Fruit fly (Drosophila melanogaster) whole organism, embryonic: Measurements from ENCODE around the gene CG17732.

ENCODE experiments used
- Atf6 ChIP-seq: fragments of 200-800 bp; sonication (Bioruptor generic); IDR thresholded peaks from 2 replicates; pipeline ENCODE4 v1.3.6; 2022; ENCODE audit warnings: missing biosample characterization, missing genetic modification characterization
- CG10543 ChIP-seq: fragments of 200-800 bp; sonication (Bioruptor generic); optimal IDR thresholded peaks from 3 replicates; lab custom pipeline; 2017; ENCODE audit warnings: missing biosample characterization, mild to moderate bottlenecking, missing genetic modification characterization, moderate library complexity
- CG12071 ChIP-seq: fragments of 200-800 bp; sonication (Bioruptor generic); optimal IDR thresholded peaks from 3 replicates; lab custom pipeline; 2018; ENCODE audit warnings: missing biosample characterization, mild to moderate bottlenecking, missing genetic modification characterization
- CG14014 ChIP-seq: fragments of 200-800 bp; sonication (Bioruptor generic); IDR thresholded peaks from 2 replicates; pipeline ENCODE4 v1.3.6; 2022; ENCODE audit warnings: missing biosample characterization, missing genetic modification characterization
- CG14441 ChIP-seq: fragments of 200-800 bp; sonication (Bioruptor generic); IDR thresholded peaks from 2 replicates; pipeline ENCODE4 v1.3.6; 2022; ENCODE audit warnings: missing biosample characterization, missing genetic modification characterization
- CG14965 ChIP-seq: fragments of 200-800 bp; sonication (Bioruptor generic); optimal IDR thresholded peaks from 2 replicates; lab custom pipeline; 2016; ENCODE audit warnings: missing biosample characterization, missing genetic modification characterization, borderline replicate concordance
- CG15269 ChIP-seq: fragments of 200-800 bp; sonication (Bioruptor generic); optimal IDR thresholded peaks from 2 replicates; lab custom pipeline; 2018; ENCODE audit warnings: missing biosample characterization, mild to moderate bottlenecking, missing genetic modification characterization, moderate library complexity
- CG1529 ChIP-seq: fragments of 200-800 bp; sonication (Bioruptor generic); optimal IDR thresholded peaks from 3 replicates; lab custom pipeline; 2018; ENCODE audit warnings: missing biosample characterization, missing genetic modification characterization
- CG18764 ChIP-seq: fragments of 200-800 bp; sonication (Bioruptor generic); optimal IDR thresholded peaks from 3 replicates; lab custom pipeline; 2016; ENCODE audit warnings: missing biosample characterization, missing genetic modification characterization
- CG2116 ChIP-seq: fragments of 200-800 bp; sonication (Bioruptor generic); optimal IDR thresholded peaks from 3 replicates; lab custom pipeline; 2018; ENCODE audit warnings: missing biosample characterization, mild to moderate bottlenecking, missing genetic modification characterization
- CG2199 ChIP-seq: fragments of 200-800 bp; sonication (Bioruptor generic); IDR thresholded peaks from 3 replicates; pipeline ENCODE4 v1.3.6; 2022; ENCODE audit warnings: missing biosample characterization, missing genetic modification characterization
- CG31441 ChIP-seq: fragments of 200-800 bp; sonication (Bioruptor generic); IDR thresholded peaks from 2 replicates; pipeline ENCODE4 v1.3.6; 2022; ENCODE audit warnings: missing biosample characterization, missing genetic modification characterization
- CG32532 ChIP-seq: fragments of 200-800 bp; sonication (Bioruptor generic); IDR thresholded peaks from 2 replicates; pipeline ENCODE4 v1.3.6; 2022; ENCODE audit warnings: missing biosample characterization, missing genetic modification characterization
- CG4424 ChIP-seq: fragments of 200-800 bp; sonication (Bioruptor generic); optimal IDR thresholded peaks from 3 replicates; lab custom pipeline; 2016; ENCODE audit warnings: missing biosample characterization, missing genetic modification characterization
- CG4854 ChIP-seq: fragments of 200-800 bp; sonication (Bioruptor generic); optimal IDR thresholded peaks from 2 replicates; lab custom pipeline; 2016; ENCODE audit warnings: missing biosample characterization, missing genetic modification characterization, inconsistent platforms
- CG6175 ChIP-seq: fragments of 200-800 bp; sonication (Bioruptor generic); IDR thresholded peaks from 3 replicates; pipeline ENCODE4 v1.3.6; 2022; ENCODE audit warnings: missing biosample characterization, missing genetic modification characterization
- CG6854 ChIP-seq: fragments of 200-800 bp; sonication (Bioruptor generic); optimal IDR thresholded peaks from 3 replicates; lab custom pipeline; 2017; ENCODE audit warnings: missing biosample characterization, mild to moderate bottlenecking, missing genetic modification characterization
- CG7556 ChIP-seq: fragments of 200-800 bp; sonication (Bioruptor generic); optimal IDR thresholded peaks from 2 replicates; lab custom pipeline; 2017; ENCODE audit warnings: missing biosample characterization, mild to moderate bottlenecking, missing genetic modification characterization
- CG7839 ChIP-seq: fragments of 200-800 bp; sonication (Bioruptor generic); optimal IDR thresholded peaks from 3 replicates; lab custom pipeline; 2018; ENCODE audit warnings: missing biosample characterization, mild to moderate bottlenecking, missing genetic modification characterization, moderate library complexity
- CG8359 ChIP-seq: fragments of 200-800 bp; sonication (Bioruptor generic); optimal IDR thresholded peaks from 2 replicates; lab custom pipeline; 2017; ENCODE audit warnings: missing biosample characterization, mild to moderate bottlenecking, missing genetic modification characterization, borderline replicate concordance
- CG9817 ChIP-seq: fragments of 200-800 bp; sonication (Bioruptor generic); optimal IDR thresholded peaks from 2 replicates; lab custom pipeline; 2018; ENCODE audit warnings: missing biosample characterization, mild to moderate bottlenecking, missing genetic modification characterization, moderate library complexity
- D19A ChIP-seq: fragments of 200-800 bp; optimal IDR thresholded peaks from 3 replicates; lab custom pipeline; 2019; ENCODE audit warnings: missing biosample characterization, mild to moderate bottlenecking, missing genetic modification characterization, moderate library complexity
- Drgx ChIP-seq: fragments of 200-800 bp; sonication (Bioruptor generic); IDR thresholded peaks from 2 replicates; pipeline ENCODE4 v1.3.6; 2022; ENCODE audit warnings: missing biosample characterization, missing genetic modification characterization
- GATAe ChIP-seq: fragments of 200-800 bp; sonication (Bioruptor generic); conservative IDR thresholded peaks from 2 replicates; pipeline ENCODE4 v1.3.6; 2022; ENCODE audit warnings: missing biosample characterization, missing genetic modification characterization
- Kr ChIP-seq: fragments of 200-800 bp; sonication (Bioruptor generic); optimal IDR thresholded peaks from 2 replicates; lab custom pipeline; 2017; ENCODE audit warnings: missing biosample characterization, mild to moderate bottlenecking, missing genetic modification characterization
- Oli ChIP-seq: fragments of 200-800 bp; sonication (Bioruptor generic); optimal IDR thresholded peaks from 2 replicates; lab custom pipeline; 2018; ENCODE audit warnings: missing biosample characterization, mild to moderate bottlenecking, missing genetic modification characterization, moderate library complexity
- Side ChIP-seq: fragments of 200-800 bp; sonication (Bioruptor generic); optimal IDR thresholded peaks from 2 replicates; lab custom pipeline; 2016; ENCODE audit warnings: missing biosample characterization, missing genetic modification characterization
- Xrp1 ChIP-seq: fragments of 200-800 bp; sonication (Bioruptor generic); IDR thresholded peaks from 2 replicates; pipeline ENCODE4 v1.3.6; 2022; ENCODE audit warnings: missing biosample characterization, missing genetic modification characterization
- caup ChIP-seq: fragments of 200-800 bp; sonication (Bioruptor generic); optimal IDR thresholded peaks from 3 replicates; lab custom pipeline; 2017; ENCODE audit warnings: missing biosample characterization, mild to moderate bottlenecking, missing genetic modification characterization, moderate library complexity; ENCODE audit not compliant: severe bottlenecking
- dysf ChIP-seq: fragments of 200-800 bp; sonication (Bioruptor generic); IDR thresholded peaks from 3 replicates; pipeline ENCODE4 v1.3.6; 2022; ENCODE audit warnings: missing biosample characterization, missing genetic modification characterization
- exex ChIP-seq: fragments of 200-800 bp; sonication (Bioruptor generic); optimal IDR thresholded peaks from 4 replicates; lab custom pipeline; 2018; ENCODE audit warnings: missing biosample characterization, mild to moderate bottlenecking, missing genetic modification characterization, moderate library complexity
- grau ChIP-seq: fragments of 200-800 bp; optimal IDR thresholded peaks from 3 replicates; lab custom pipeline; 2019; ENCODE audit warnings: missing biosample characterization, mild to moderate bottlenecking, missing genetic modification characterization, moderate library complexity
- her ChIP-seq: fragments of 200-800 bp; sonication (Bioruptor generic); optimal IDR thresholded peaks from 2 replicates; lab custom pipeline; 2016; ENCODE audit warnings: missing biosample characterization, missing genetic modification characterization
- hkb ChIP-seq, 2 experiments: fragments of 200-800 bp in 1 of 2; fragments of >200 bp in 1 of 2; sonication (Bioruptor generic) in 1 of 2; IDR thresholded peaks in 1 of 2; optimal IDR thresholded peaks in 1 of 2; 2 replicates each; pipeline versions ENCODE4 v1.3.6 to Lab custom; 2017 to 2022; ENCODE audit warnings: missing biosample characterization in 1 of 2, missing genetic modification characterization in 1 of 2
- mirr ChIP-seq: fragments of 200-800 bp; sonication (Bioruptor generic); optimal IDR thresholded peaks from 3 replicates; lab custom pipeline; 2018; ENCODE audit warnings: missing biosample characterization, mild to moderate bottlenecking, missing genetic modification characterization
- otp ChIP-seq: fragments of 200-800 bp; sonication (Bioruptor generic); IDR thresholded peaks from 3 replicates; pipeline ENCODE4, ENCODE4 v1.3.6; 2022; ENCODE audit warnings: missing biosample characterization, missing genetic modification characterization
- ranshi ChIP-seq: fragments of 200-800 bp; sonication (Bioruptor generic); IDR thresholded peaks from 2 replicates; pipeline ENCODE4 v1.3.6; 2022; ENCODE audit warnings: missing biosample characterization, missing genetic modification characterization
- schlank ChIP-seq: fragments of 200-800 bp; sonication (Bioruptor generic); optimal IDR thresholded peaks from 2 replicates; lab custom pipeline; 2018; ENCODE audit warnings: missing biosample characterization, mild to moderate bottlenecking, missing genetic modification characterization
- scrt ChIP-seq: fragments of 200-800 bp; sonication (Bioruptor generic); optimal IDR thresholded peaks from 2 replicates; lab custom pipeline; 2018; ENCODE audit warnings: missing biosample characterization, mild to moderate bottlenecking, missing genetic modification characterization, moderate library complexity
- sd ChIP-seq: fragments of 200-800 bp; sonication (Bioruptor generic); optimal IDR thresholded peaks from 3 replicates; lab custom pipeline; 2018; ENCODE audit warnings: missing biosample characterization, mild to moderate bottlenecking, missing genetic modification characterization, moderate library complexity
- slp2 ChIP-seq: fragments of 200-800 bp; sonication (Bioruptor generic); optimal IDR thresholded peaks from 2 replicates; lab custom pipeline; 2016; ENCODE audit warnings: missing biosample characterization, missing genetic modification characterization
- sna ChIP-seq: fragments of 200-800 bp; sonication (Bioruptor generic); IDR thresholded peaks from 2 replicates; pipeline ENCODE4 v1.3.6; 2022; ENCODE audit warnings: missing biosample characterization, missing genetic modification characterization; ENCODE audit not compliant: partially characterized antibody
- so ChIP-seq: fragments of 200-800 bp; sonication (Bioruptor generic); IDR thresholded peaks from 3 replicates; pipeline ENCODE4 v1.3.6; 2022; ENCODE audit warnings: missing biosample characterization, missing genetic modification characterization
- sob ChIP-seq: fragments of 200-800 bp; sonication (Bioruptor generic); IDR thresholded peaks from 2 replicates; pipeline ENCODE4 v1.3.6; 2022; ENCODE audit warnings: missing biosample characterization, missing genetic modification characterization
- sug ChIP-seq: fragments of 200-800 bp; optimal IDR thresholded peaks from 2 replicates; lab custom pipeline; 2019; ENCODE audit warnings: missing biosample characterization, mild to moderate bottlenecking, missing genetic modification characterization, moderate library complexity
- tll ChIP-seq, 2 experiments: fragments of 200-800 bp in 1 of 2; fragments of >200 bp in 1 of 2; sonication (Bioruptor generic) in 1 of 2; optimal IDR thresholded peaks; 2 replicates each; lab custom pipeline; 2017 to 2019; ENCODE audit warnings: missing biosample characterization in 2 of 2, missing genetic modification characterization in 2 of 2, mild to moderate bottlenecking in 1 of 2, moderate library complexity in 1 of 2
- trh ChIP-seq: fragments of 200-800 bp; sonication (Bioruptor generic); optimal IDR thresholded peaks from 2 replicates; lab custom pipeline; 2016; ENCODE audit warnings: missing biosample characterization, missing genetic modification characterization
- vvl ChIP-seq: fragments of 200-800 bp; sonication (Bioruptor generic); IDR thresholded peaks from 2 replicates; pipeline ENCODE4 v1.3.6; 2022; ENCODE audit warnings: missing biosample characterization, missing genetic modification characterization
- wek ChIP-seq: fragments of 200-800 bp; sonication (Bioruptor generic); optimal IDR thresholded peaks from 3 replicates; lab custom pipeline; 2018; ENCODE audit warnings: missing biosample characterization, mild to moderate bottlenecking, missing genetic modification characterization, moderate library complexity

CG17732 gene

dm6 chr3L:19932917-19933316 is 48.6 kb upstream of the CG17732 start (continued):
- peak; percentile 36 for TF ChIP-seq CG4424
- TF ChIP-seq Oli: peak; percentile 1
- TF ChIP-seq GATAe (GFP tag; lab: Robert Waterston, UW): 0 out of 2 replicates have a peak, but pooled peaks have one; percentile 33
- no peak for TF ChIP-seq tll (GFP tag; optimal IDR thresholded peaks at IDR 0.05; lab: Kevin White, UChicago)
- peak; percentile 22 for TF ChIP-seq CG7556 (GFP tag; lab: Kevin White, UChicago)
- peak; percentile 19 for TF ChIP-seq CG18764 (GFP tag; lab: Kevin White, UChicago)
- TF ChIP-seq caup (GFP tag; lab: Kevin White, UChicago): peak; percentile 68
- peak; percentile 14; the same call in 1 of the 2 replicates for TF ChIP-seq CG31441 (GFP tag; lab: Robert Waterston, UW)
- TF ChIP-seq her (GFP tag; lab: Kevin White, UChicago): peak; percentile 19
- peak; percentile 69 for TF ChIP-seq mirr (GFP tag; lab: Kevin White, UChicago)
- TF ChIP-seq CG32532 (GFP tag; lab: Robert Waterston, UW): peak; percentile 66; the same call in 1 of the 2 replicates
- peak; percentile 85 for TF ChIP-seq CG12071 (GFP tag; lab: Kevin White, UChicago)
- TF ChIP-seq CG14014 (GFP tag; lab: Robert Waterston, UW): peak; percentile 66; the same call in 1 of the 2 replicates
- peak; percentile 78 for TF ChIP-seq wek
- peak; percentile 37; the same call in 1 of the 2 replicates for TF ChIP-seq ranshi (GFP tag; lab: Robert Waterston, UW)
- peak; percentile 23 for TF ChIP-seq grau (tag; lab: Kevin White, UChicago)
- 0 out of 2 replicates have a peak, but pooled peaks have one; percentile 24 for TF ChIP-seq Xrp1 (GFP tag; lab: Robert Waterston, UW)
- 0 out of 2 replicates have a peak, but pooled peaks have one; percentile 16 for TF ChIP-seq Drgx (GFP tag; lab: Robert Waterston, UW)
- TF ChIP-seq Side (GFP tag; lab: Kevin White, UChicago): peak; percentile 61
- peak; percentile 49 for TF ChIP-seq exex
- TF ChIP-seq sd (tag; lab: Kevin White, UChicago): peak; percentile 74
- 0 out of 2 replicates have a peak, but pooled peaks have one; percentile 21 for TF ChIP-seq CG14441 (GFP tag; lab: Robert Waterston, UW)
- peak; percentile 45 for TF ChIP-seq schlank
- TF ChIP-seq otp: peak; percentile 61; the same call in 1 of the 3 replicates
- no peak for TF ChIP-seq Kr (GFP tag; lab: Kevin White, UChicago)
- TF ChIP-seq CG2116: no peak
- TF ChIP-seq CG9817 (tag; lab: Kevin White, UChicago): no peak
- TF ChIP-seq CG14965 (GFP tag; lab: Kevin White, UChicago): peak; percentile 1
- TF ChIP-seq CG4854 (GFP tag; lab: Kevin White, UChicago): peak; percentile 12
- peak; percentile 75 for TF ChIP-seq vvl (GFP tag; lab: Robert Waterston, UW)
- 0 out of 2 replicates have a peak, but pooled peaks have one; percentile 36 for TF ChIP-seq sna (GFP tag; lab: Robert Waterston, UW)
- TF ChIP-seq CG7839 (tag; lab: Kevin White, UChicago): peak; percentile 14
- no peak for TF ChIP-seq hkb (optimal IDR thresholded peaks at IDR 0.05; lab: Kevin White, UChicago)
- TF ChIP-seq hkb (GFP tag; IDR thresholded peaks at IDR 0.05; lab: Robert Waterston, UW): peak; percentile 78
- TF ChIP-seq CG8359 (GFP tag; lab: Kevin White, UChicago): peak; percentile 67
- TF ChIP-seq CG6854 (GFP tag; lab: Kevin White, UChicago): peak; percentile 23
- peak; percentile 79 for TF ChIP-seq sug (tag; lab: Kevin White, UChicago)
- peak; percentile 66; the same call in 1 of the 3 replicates for TF ChIP-seq CG6175 (GFP tag; lab: Robert Waterston, UW)
- peak; percentile 53; the same call in 1 of the 3 replicates for TF ChIP-seq CG2199 (GFP tag; lab: Robert Waterston, UW)
- TF ChIP-seq slp2: no peak
- TF ChIP-seq so (GFP tag; lab: Robert Waterston, UW): peak; percentile 15; the same call in 2 of the 3 replicates
- TF ChIP-seq CG15269: peak; percentile 44
- TF ChIP-seq sob (GFP tag; lab: Robert Waterston, UW): peak; percentile 58; the same call in 1 of the 2 replicates
- no peak for TF ChIP-seq trh (GFP tag; lab: Kevin White, UChicago)
- peak; percentile 44; the same call in 1 of the 3 replicates for TF ChIP-seq dysf (GFP tag; lab: Robert Waterston, UW)
- peak; percentile 16 for TF ChIP-seq D19A (tag; lab: Kevin White, UChicago)
- peak; percentile 5 for TF ChIP-seq CG1529 (GFP tag; lab: Kevin White, UChicago)
- peak; percentile 34 for TF ChIP-seq CG10543
- TF ChIP-seq Atf6 (GFP tag; lab: Robert Waterston, UW): peak; percentile 59; the same call in 1 of the 2 replicates
- peak; percentile 69 for TF ChIP-seq scrt (GFP tag; lab: Kevin White, UChicago)
